Worm (Caenorhabditis elegans): ENCODE data around the gene col-102.

ce11 chrIV:607628-608027 is 3.4 kb downstream of the col-102 start:
- no peak for TF ChIP-seq nhr-28 (tag; optimal IDR thresholded peaks at IDR 0.05)
- TF ChIP-seq unc-62 (GFP tag; optimal IDR thresholded peaks at IDR 0.05), result peak; percentile 60
- TF ChIP-seq ztf-11 (tag; optimal IDR thresholded peaks at IDR 0.05), result no peak
- no peak for TF ChIP-seq lsy-2 (tag; optimal IDR thresholded peaks at IDR 0.05)
- no peak for TF ChIP-seq cnd-1 (tag; optimal IDR thresholded peaks at IDR 0.05)

Measured in whole organism, mixed stage, embryonic.